Worm (Caenorhabditis elegans): ENCODE measurements around the gene tpi-1.
A peak's percentile ranks its signal among the peaks of the same experiment; 100 is the strongest.

DNA sequence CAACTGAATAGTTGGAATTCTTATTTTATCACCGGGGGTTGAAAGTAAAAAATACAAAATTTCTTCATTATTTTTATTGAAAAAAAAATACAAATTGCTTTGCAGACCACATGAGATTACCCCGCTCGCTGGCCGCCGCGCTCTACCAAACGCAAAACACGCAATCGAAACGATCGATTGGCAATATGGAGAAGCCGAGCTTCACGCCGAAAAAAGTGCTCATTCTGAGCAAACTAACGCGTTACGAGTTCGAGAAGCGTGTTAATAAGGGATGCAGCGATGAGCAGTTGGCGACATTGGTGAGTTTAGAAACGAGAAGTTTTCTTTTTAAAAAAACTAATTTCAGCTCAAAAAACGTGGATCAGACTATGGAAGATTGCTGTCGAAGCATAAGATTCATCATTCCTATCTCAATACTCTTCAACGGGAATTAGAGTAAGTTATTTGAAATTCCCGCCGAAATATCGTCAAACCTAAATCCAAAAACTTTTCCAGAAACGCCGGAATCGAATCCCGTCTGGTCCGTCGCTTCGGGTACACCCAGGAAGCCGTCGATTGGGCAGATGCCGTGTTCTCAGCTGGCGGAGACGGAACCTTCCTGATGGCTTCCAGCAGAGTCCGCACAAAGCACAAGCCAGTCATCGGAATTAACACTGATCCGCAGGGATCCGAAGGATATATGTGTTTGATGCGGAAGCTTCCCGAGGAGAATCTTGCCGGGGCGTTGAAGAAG, 16.6 kb upstream of the tpi-1 start:
- peak in 1 of 2 experiments; percentile 36 for TF ChIP-seq unc-62 (GFP tag; optimal IDR thresholded peaks at IDR 0.05 in 1 of 2)
- no peak for TF ChIP-seq unc-62 (tag; optimal IDR thresholded peaks at IDR 0.05)
- no peak for TF ChIP-seq D1046.2 (GFP tag; IDR thresholded peaks at IDR 0.05)
- TF ChIP-seq lir-3 (tag; optimal IDR thresholded peaks at IDR 0.05) = no peak
- TF ChIP-seq nhr-237 (tag; optimal IDR thresholded peaks at IDR 0.05) = no peak
